Worm (Caenorhabditis elegans) whole organism, L1 larva: ENCODE results near the gene K07F5.12.

ENCODE experiments used
- F16B12.6 ChIP-seq: fragments of 150-350 bp; optimal IDR thresholded peaks from 2 replicates; lab custom pipeline; 2014; ENCODE audit warnings: missing biosample characterization, missing genetic modification characterization
- aha-1 ChIP-seq: fragments of 150-350 bp; optimal IDR thresholded peaks from 2 replicates; lab custom pipeline; 2014; ENCODE audit warnings: missing biosample characterization, missing genetic modification characterization
- ama-1 ChIP-seq: fragments of 150-350 bp; optimal IDR thresholded peaks from 2 replicates; lab custom pipeline; 2014
- ceh-63 ChIP-seq: fragments of 200-800 bp; sonication (Bioruptor generic); optimal IDR thresholded peaks from 2 replicates; lab custom pipeline; 2018; ENCODE audit warnings: mild to moderate bottlenecking, missing genetic modification characterization, missing compliant biosample characterization
- ceh-8 ChIP-seq: fragments of 200-800 bp; sonication (Bioruptor generic); optimal IDR thresholded peaks from 2 replicates; lab custom pipeline; 2018; ENCODE audit warnings: mild to moderate bottlenecking, missing genetic modification characterization, moderate library complexity, missing compliant biosample characterization
- ceh-82 ChIP-seq, 3 experiments: fragments of 150-350 bp in 1 of 3; sonication (generic microtip) in 2 of 3; optimal IDR thresholded peaks; 2 replicates each; lab custom pipeline; 2014 to 2017; ENCODE audit warnings: missing biosample characterization in 3 of 3, missing genetic modification characterization in 3 of 3
- ceh-90 ChIP-seq: sonication (generic microtip); optimal IDR thresholded peaks from 2 replicates; lab custom pipeline; 2016; ENCODE audit warnings: missing genetic modification characterization, missing compliant biosample characterization
- dpl-1 ChIP-seq, 3 experiments: fragments of 150-350 bp in 2 of 3; sonication (generic microtip) in 1 of 3; optimal IDR thresholded peaks; 2 replicates each; lab custom pipeline; 2014 to 2017; ENCODE audit warnings: missing biosample characterization in 3 of 3, missing genetic modification characterization in 3 of 3, missing genetic modification reagents in 3 of 3
- dsc-1 ChIP-seq: sonication (generic microtip); optimal IDR thresholded peaks from 2 replicates; lab custom pipeline; 2016; ENCODE audit warnings: mild to moderate bottlenecking, missing genetic modification characterization, missing compliant biosample characterization
- efl-3 ChIP-seq: fragments of 200-800 bp; sonication (Bioruptor generic); optimal IDR thresholded peaks from 2 replicates; lab custom pipeline; 2018; ENCODE audit warnings: mild to moderate bottlenecking, missing genetic modification characterization, missing compliant biosample characterization
- elt-3 ChIP-seq, 6 experiments: fragments of 150-350 bp in 1 of 6; sonication (generic microtip); optimal IDR thresholded peaks; 2 replicates each; lab custom pipeline; 2017 to 2018; ENCODE audit warnings: missing biosample characterization in 6 of 6, missing genetic modification characterization in 6 of 6, inconsistent platforms in 1 of 6
- fkh-4 ChIP-seq: sonication (generic microtip); optimal IDR thresholded peaks from 2 replicates; lab custom pipeline; 2016; ENCODE audit warnings: missing compliant biosample characterization, missing genetic modification characterization, borderline replicate concordance
- fkh-8 ChIP-seq: sonication (generic microtip); optimal IDR thresholded peaks from 2 replicates; lab custom pipeline; 2016; ENCODE audit warnings: mild to moderate bottlenecking, missing genetic modification characterization, missing compliant biosample characterization
- hlh-17 ChIP-seq: fragments of 200-800 bp; sonication (Bioruptor generic); optimal IDR thresholded peaks from 2 replicates; lab custom pipeline; 2018; ENCODE audit warnings: missing genetic modification characterization, mild to moderate bottlenecking, missing compliant biosample characterization, moderate library complexity, borderline replicate concordance
- hlh-4 ChIP-seq: sonication (generic microtip); optimal IDR thresholded peaks from 2 replicates; lab custom pipeline; 2016; ENCODE audit warnings: mild to moderate bottlenecking, missing genetic modification characterization, missing compliant biosample characterization
- hpl-2 ChIP-seq: fragments of 150-350 bp; optimal IDR thresholded peaks from 2 replicates; lab custom pipeline; 2014; ENCODE audit warnings: missing biosample characterization, missing genetic modification reagents, missing genetic modification characterization
- isw-1 ChIP-seq: fragments of 200-800 bp; sonication (Bioruptor generic); IDR thresholded peaks from 2 replicates; pipeline ENCODE4 v1.3.6; 2022; ENCODE audit warnings: missing genetic modification characterization, missing compliant biosample characterization
- lin-15B ChIP-seq: fragments of 150-350 bp; sonication (generic microtip); optimal IDR thresholded peaks from 3 replicates; lab custom pipeline; 2014; ENCODE audit warnings: missing biosample characterization, missing genetic modification characterization
- lin-39 ChIP-seq: fragments of 150-350 bp; optimal IDR thresholded peaks from 2 replicates; lab custom pipeline; 2014; ENCODE audit warnings: missing biosample characterization, missing genetic modification reagents, missing genetic modification characterization
- lir-3 ChIP-seq: sonication (generic microtip); optimal IDR thresholded peaks from 2 replicates; lab custom pipeline; 2016; ENCODE audit warnings: mild to moderate bottlenecking, missing genetic modification characterization, moderate library complexity, missing compliant biosample characterization; ENCODE audit not compliant: poor library complexity
- mep-1 ChIP-seq: fragments of 150-350 bp; optimal IDR thresholded peaks from 2 replicates; lab custom pipeline; 2014; ENCODE audit warnings: missing biosample characterization, missing genetic modification characterization
- nhr-11 ChIP-seq: fragments of 150-350 bp; optimal IDR thresholded peaks from 2 replicates; lab custom pipeline; 2014; ENCODE audit warnings: missing biosample characterization, missing genetic modification characterization
- nhr-19 ChIP-seq: fragments of 200-800 bp; sonication (Bioruptor generic); conservative IDR thresholded peaks from 2 replicates; pipeline ENCODE4 v1.3.6; 2022; ENCODE audit warnings: missing genetic modification characterization, missing compliant biosample characterization
- nhr-237 ChIP-seq: fragments of 150-350 bp; optimal IDR thresholded peaks from 2 replicates; lab custom pipeline; 2014; ENCODE audit warnings: missing biosample characterization, missing genetic modification characterization
- nhr-28 ChIP-seq: fragments of 150-350 bp; optimal IDR thresholded peaks from 2 replicates; lab custom pipeline; 2014; ENCODE audit warnings: missing biosample characterization, missing genetic modification characterization
- nhr-47 ChIP-seq: sonication (generic microtip); optimal IDR thresholded peaks from 2 replicates; lab custom pipeline; 2016; ENCODE audit warnings: mild to moderate bottlenecking, missing genetic modification characterization, moderate library complexity, missing compliant biosample characterization
- nhr-71 ChIP-seq: sonication (generic microtip); optimal IDR thresholded peaks from 2 replicates; lab custom pipeline; 2016; ENCODE audit warnings: mild to moderate bottlenecking, missing genetic modification characterization, moderate library complexity, missing compliant biosample characterization
- nhr-77 ChIP-seq: fragments of 150-350 bp; optimal IDR thresholded peaks from 2 replicates; lab custom pipeline; 2014; ENCODE audit warnings: missing biosample characterization, missing genetic modification characterization
- pag-3 ChIP-seq: sonication (generic microtip); optimal IDR thresholded peaks from 2 replicates; lab custom pipeline; 2017; ENCODE audit warnings: missing genetic modification characterization, mild to moderate bottlenecking, missing compliant biosample characterization, antibody characterized with exemption, borderline replicate concordance; ENCODE audit not compliant: insufficient read depth
- pax-3 ChIP-seq: fragments of 200-800 bp; sonication (Bioruptor generic); optimal IDR thresholded peaks from 2 replicates; lab custom pipeline; 2018; ENCODE audit warnings: mild to moderate bottlenecking, missing genetic modification characterization, moderate library complexity, missing compliant biosample characterization
- pqm-1 ChIP-seq: sonication (generic microtip); optimal IDR thresholded peaks from 3 replicates; lab custom pipeline; 2017; ENCODE audit warnings: missing biosample characterization, missing genetic modification characterization
- rnt-1 ChIP-seq: sonication (generic microtip); optimal IDR thresholded peaks from 2 replicates; lab custom pipeline; 2016; ENCODE audit warnings: mild to moderate bottlenecking, missing genetic modification characterization, moderate library complexity, missing compliant biosample characterization
- skn-1 ChIP-seq: fragments of 150-350 bp; optimal IDR thresholded peaks from 2 replicates; lab custom pipeline; 2014; ENCODE audit warnings: missing biosample characterization, missing genetic modification characterization
- snu-23 ChIP-seq: sonication (generic microtip); optimal IDR thresholded peaks from 2 replicates; lab custom pipeline; 2016; ENCODE audit warnings: missing genetic modification characterization, missing compliant biosample characterization
- sox-4 ChIP-seq: sonication (generic microtip); optimal IDR thresholded peaks from 2 replicates; lab custom pipeline; 2016; ENCODE audit warnings: missing genetic modification characterization, missing compliant biosample characterization
- sptf-1 ChIP-seq: fragments of 150-350 bp; optimal IDR thresholded peaks from 2 replicates; lab custom pipeline; 2014; ENCODE audit warnings: missing biosample characterization, missing genetic modification characterization
- unc-130 ChIP-seq: fragments of 150-350 bp; optimal IDR thresholded peaks from 2 replicates; lab custom pipeline; 2017; ENCODE audit warnings: missing biosample characterization, missing genetic modification characterization, inconsistent platforms
- unc-30 ChIP-seq: sonication (generic microtip); optimal IDR thresholded peaks from 2 replicates; lab custom pipeline; 2017; ENCODE audit warnings: missing biosample characterization, missing genetic modification characterization
- unc-86 ChIP-seq: sonication (generic microtip); optimal IDR thresholded peaks from 2 replicates; lab custom pipeline; 2016; ENCODE audit warnings: missing genetic modification characterization, missing compliant biosample characterization
- unc-98 ChIP-seq: fragments of 200-800 bp; sonication (Bioruptor generic); IDR thresholded peaks from 2 replicates; pipeline ENCODE4 v1.3.6; 2022; ENCODE audit warnings: missing genetic modification characterization, missing compliant biosample characterization
- vab-15 ChIP-seq: sonication (generic microtip); optimal IDR thresholded peaks from 2 replicates; lab custom pipeline; 2017; ENCODE audit warnings: missing genotype, mild to moderate bottlenecking, missing genetic modification characterization, missing compliant biosample characterization
- zag-1 ChIP-seq: fragments of 150-350 bp; optimal IDR thresholded peaks from 2 replicates; lab custom pipeline; 2014; ENCODE audit warnings: missing biosample characterization, missing genetic modification characterization
- zip-4 ChIP-seq: fragments of 200-800 bp; sonication (Bioruptor generic); optimal IDR thresholded peaks from 2 replicates; lab custom pipeline; 2018; ENCODE audit warnings: mild to moderate bottlenecking, missing genetic modification characterization, moderate library complexity, missing compliant biosample characterization
- ztf-4 ChIP-seq: fragments of 150-350 bp; optimal IDR thresholded peaks from 2 replicates; lab custom pipeline; 2014; ENCODE audit warnings: missing biosample characterization, missing genetic modification characterization

Gene K07F5.12

ce11 chrIV:9855712-9856111 is at the start of gene K07F5.12:
K07F5.12 (plus strand) TSS chrIV:9856012.
- TF ChIP-seq ceh-8 (GFP tag; lab: Kevin White, UChicago) (no peak), isw-1 (no peak), nhr-77 (tag; lab: Kevin White, UChicago) (no peak), lir-3 (tag; lab: Kevin White, UChicago) (no peak), fkh-8 (no peak), zag-1 (tag; lab: Kevin White, UChicago) (no peak), ceh-82 (tag; optimal IDR thresholded peaks at IDR 0.05; lab: Kevin White, UChicago) (no peak), efl-3 (GFP tag; lab: Kevin White, UChicago) (no peak), skn-1 (tag; lab: Kevin White, UChicago) (no peak), hlh-17 (GFP tag; lab: Kevin White, UChicago) (no peak), unc-130 (tag; lab: Kevin White, UChicago) (no peak), sox-4 (tag; lab: Kevin White, UChicago) (no peak), dsc-1 (tag; lab: Kevin White, UChicago) (no peak), ama-1 (no peak), nhr-47 (no peak), pag-3 (tag; lab: Kevin White, UChicago) (no peak), fkh-4 (tag; lab: Kevin White, UChicago) (no peak)

- TF ChIP-seq pag-3 (tag; lab: Kevin White, UChicago) (no peak), hpl-2 (GFP tag; lab: Kevin White, UChicago) (no peak), hlh-17 (GFP tag; lab: Kevin White, UChicago) (no peak), vab-15 (no peak), nhr-19 (GFP tag; lab: Robert Waterston, UW) (no peak), rnt-1 (tag; lab: Kevin White, UChicago) (no peak), ztf-4 (tag; lab: Kevin White, UChicago) (no peak), dpl-1 (GFP tag; optimal IDR thresholded peaks at IDR 0.05; lab: Kevin White, UChicago) (no peak), hlh-4 (tag; lab: Kevin White, UChicago) (no peak), ceh-63 (no peak), nhr-71 (tag; lab: Kevin White, UChicago) (peak; percentile 31), pax-3 (tag; lab: Kevin White, UChicago) (no peak), snu-23 (no peak), lin-15B (tag; lab: Kevin White, UChicago) (no peak), F16B12.6 (tag; lab: Kevin White, UChicago) (no peak), ama-1 (no peak), ceh-90 (tag; lab: Kevin White, UChicago) (no peak), sox-4 (tag; lab: Kevin White, UChicago) (peak; percentile 31), unc-30 (tag; lab: Kevin White, UChicago) (no peak), ceh-82 (tag; optimal IDR thresholded peaks at IDR 0.05; lab: Kevin White, UChicago) (no peak), zip-4 (GFP tag; lab: Kevin White, UChicago) (no peak), pqm-1 (tag; lab: Kevin White, UChicago) (no peak), mep-1 (tag; lab: Kevin White, UChicago) (no peak), unc-86 (tag; lab: Kevin White, UChicago) (no peak), nhr-28 (tag; lab: Kevin White, UChicago) (no peak), aha-1 (tag; lab: Kevin White, UChicago) (no peak), lin-39 (tag; lab: Kevin White, UChicago) (no peak), unc-98 (GFP tag; lab: Robert Waterston, UW) (no peak), elt-3 (tag; optimal IDR thresholded peaks at IDR 0.05; lab: Kevin White, UChicago) (no peak), nhr-47 (peak; percentile 26), fkh-8 (peak; percentile 68), dsc-1 (tag; lab: Kevin White, UChicago) (peak; percentile 71), sptf-1 (tag; lab: Kevin White, UChicago) (no peak), nhr-11 (tag; lab: Kevin White, UChicago) (no peak), nhr-237 (tag; lab: Kevin White, UChicago) (no peak)
Measured at ce11 chrIV:9810633-9811032, 45.2 kb upstream of the K07F5.12 start, which contains the start of gene dct-15. dct-15 (minus strand) TSS chrIV:9810733.
